Worm (Caenorhabditis elegans) whole organism, L4/young adult: ENCODE measurements around the gene Y37E11AL.1.

Experiments used
- W03F9.2 ChIP-seq: fragments of 150-350 bp; optimal IDR thresholded peaks from 2 replicates; lab custom pipeline; 2014; ENCODE audit warnings: missing biosample characterization, missing genetic modification characterization
- dao-5 ChIP-seq: sonication (generic microtip); optimal IDR thresholded peaks from 2 replicates; lab custom pipeline; 2016; ENCODE audit warnings: missing genotype, missing genetic modification characterization, moderate library complexity, missing compliant biosample characterization
- him-1 ChIP-seq: sonication (generic microtip); optimal IDR thresholded peaks from 2 replicates; lab custom pipeline; 2016; ENCODE audit warnings: missing genotype, missing genetic modification reagents, missing genetic modification characterization, missing compliant biosample characterization

Gene Y37E11AL.1

ce11 chrIV:3740830-3741477 lies 31.7 kb downstream of the Y37E11AL.1 start, which contains the start of gene nape-1:
Gene nape-1 (minus strand): TSS chrIV:3740880.
- TF ChIP-seq dao-5 (no peak), W03F9.2 (tag; lab: Kevin White, UChicago) (peak; percentile 18), him-1 (no peak)

- TF ChIP-seq W03F9.2 (tag; lab: Kevin White, UChicago): no peak
- TF ChIP-seq dao-5: no peak
- TF ChIP-seq him-1: no peak
Observed at ce11 chrIV:3741874-3742273, 32.6 kb downstream of the Y37E11AL.1 start.

- TF ChIP-seq W03F9.2 (tag; lab: Kevin White, UChicago) (peak; percentile 48), dao-5 (no peak)
Observed at ce11 chrIV:3742426-3742839, 33.1 kb downstream of the Y37E11AL.1 start.

ce11 chrIV:3743748-3744147 lies 34.4 kb downstream of the Y37E11AL.1 start, which contains the start of gene siah-1:
Gene siah-1 (plus strand): TSS chrIV:3744048.
- TF ChIP-seq him-1 (no peak), dao-5 (no peak), W03F9.2 (tag; lab: Kevin White, UChicago) (no peak)

ce11 chrIV:3745806-3746205 lies 36.5 kb downstream of the Y37E11AL.1 start:
- no peak for TF ChIP-seq him-1
- TF ChIP-seq W03F9.2 (tag; lab: Kevin White, UChicago): no peak
- TF ChIP-seq dao-5: no peak

- no peak for TF ChIP-seq dao-5
- no peak for TF ChIP-seq W03F9.2 (tag; lab: Kevin White, UChicago)
- no peak for TF ChIP-seq him-1
Observed at ce11 chrIV:3751001-3751400, 41.7 kb downstream of the Y37E11AL.1 start, which contains the start of gene ugt-45. Gene ugt-45 (minus strand): TSS chrIV:3751101.

- no peak for TF ChIP-seq dao-5
- no peak for TF ChIP-seq him-1
- TF ChIP-seq W03F9.2 (tag; lab: Kevin White, UChicago): no peak
Observed at ce11 chrIV:3752276-3752675, 43.0 kb downstream of the Y37E11AL.1 start.

ce11 chrIV:3755355-3755754 lies 46.1 kb downstream of the Y37E11AL.1 start, which contains the start of gene Y37E11AR.7:
Gene Y37E11AR.7 (minus strand): TSS chrIV:3755455.
- TF ChIP-seq dao-5 (no peak), W03F9.2 (tag; lab: Kevin White, UChicago) (no peak), him-1 (no peak)

ce11 chrIV:3755921-3756320 lies 46.6 kb downstream of the Y37E11AL.1 start, which contains the start of gene best-20:
Gene best-20 (plus strand): TSS chrIV:3756221.
- TF ChIP-seq him-1: no peak
- no peak for TF ChIP-seq dao-5

ce11 chrIV:3759823-3760222 lies 50.5 kb downstream of the Y37E11AL.1 start:
- TF ChIP-seq him-1 (no peak), dao-5 (no peak), W03F9.2 (tag; lab: Kevin White, UChicago) (no peak)

- TF ChIP-seq dao-5 (no peak), W03F9.2 (tag; lab: Kevin White, UChicago) (no peak), him-1 (no peak)
Observed at ce11 chrIV:3764012-3764549, 54.8 kb downstream of the Y37E11AL.1 start.
